Worm (Caenorhabditis elegans) whole organism, late embryonic: ENCODE results near the gene K09E9.1.

ENCODE experiments used
- F13H6.1 ChIP-seq: sonication (generic microtip); optimal IDR thresholded peaks from 2 replicates; lab custom pipeline; 2016; ENCODE audit warnings: missing genetic modification characterization, missing compliant biosample characterization
- K09A11.1 ChIP-seq: sonication (generic microtip); optimal IDR thresholded peaks from 2 replicates; lab custom pipeline; 2017; ENCODE audit warnings: antibody characterized with exemption, mild to moderate bottlenecking, missing genetic modification characterization, missing compliant biosample characterization; ENCODE audit not compliant: insufficient read depth
- T23F11.4 ChIP-seq: fragments of 200-800 bp; sonication (Bioruptor generic); optimal IDR thresholded peaks from 2 replicates; lab custom pipeline; 2018; ENCODE audit warnings: mild to moderate bottlenecking, missing genetic modification characterization, missing compliant biosample characterization
- ahr-1 ChIP-seq: sonication (generic microtip); optimal IDR thresholded peaks from 2 replicates; lab custom pipeline; 2016; ENCODE audit warnings: missing genetic modification characterization, missing compliant biosample characterization
- ama-1 ChIP-seq: fragments of 150-350 bp; optimal IDR thresholded peaks from 2 replicates; lab custom pipeline; 2014
- ceh-14 ChIP-seq: sonication (generic microtip); optimal IDR thresholded peaks from 2 replicates; lab custom pipeline; 2016; ENCODE audit warnings: missing genotype, missing genetic modification characterization, missing compliant biosample characterization
- ceh-18 ChIP-seq: sonication (generic microtip); optimal IDR thresholded peaks from 2 replicates; lab custom pipeline; 2016; ENCODE audit warnings: missing genetic modification characterization, missing compliant biosample characterization
- ceh-2 ChIP-seq: sonication (generic microtip); optimal IDR thresholded peaks from 2 replicates; lab custom pipeline; 2016; ENCODE audit warnings: missing genotype, missing genetic modification characterization, missing compliant biosample characterization
- ceh-22 ChIP-seq: sonication (generic microtip); optimal IDR thresholded peaks from 2 replicates; lab custom pipeline; 2017; ENCODE audit warnings: missing biosample characterization, missing genetic modification characterization
- ceh-31 ChIP-seq: sonication (generic microtip); optimal IDR thresholded peaks from 2 replicates; lab custom pipeline; 2016; ENCODE audit warnings: missing genetic modification characterization, missing compliant biosample characterization
- ceh-45 ChIP-seq: fragments of 200-800 bp; sonication (Bioruptor generic); IDR thresholded peaks from 2 replicates; pipeline ENCODE4 v1.3.6; 2022; ENCODE audit warnings: missing genetic modification reagents, missing genetic modification characterization, missing compliant biosample characterization
- ceh-48 ChIP-seq: sonication (generic microtip); optimal IDR thresholded peaks from 2 replicates; lab custom pipeline; 2016; ENCODE audit warnings: missing genetic modification characterization, inconsistent platforms, missing compliant biosample characterization
- ceh-6 ChIP-seq: fragments of 200-800 bp; sonication (Bioruptor generic); optimal IDR thresholded peaks from 2 replicates; lab custom pipeline; 2018; ENCODE audit warnings: mild to moderate bottlenecking, missing genetic modification characterization, missing compliant biosample characterization
- ceh-9 ChIP-seq: sonication (generic microtip); optimal IDR thresholded peaks from 2 replicates; lab custom pipeline; 2016; ENCODE audit warnings: mild to moderate bottlenecking, missing genetic modification characterization, inconsistent platforms, missing compliant biosample characterization
- che-1 ChIP-seq: sonication (generic microtip); optimal IDR thresholded peaks from 2 replicates; lab custom pipeline; 2016; ENCODE audit warnings: mild to moderate bottlenecking, missing genetic modification characterization, missing compliant biosample characterization
- dmd-4 ChIP-seq: sonication (generic microtip); optimal IDR thresholded peaks from 2 replicates; lab custom pipeline; 2016; ENCODE audit warnings: borderline replicate concordance, missing genetic modification characterization, missing compliant biosample characterization
- dve-1 ChIP-seq: sonication (generic microtip); optimal IDR thresholded peaks from 2 replicates; lab custom pipeline; 2017; ENCODE audit warnings: antibody characterized with exemption, mild to moderate bottlenecking, missing genetic modification characterization, missing compliant biosample characterization
- ets-4 ChIP-seq: sonication (generic microtip); optimal IDR thresholded peaks from 2 replicates; lab custom pipeline; 2016; ENCODE audit warnings: missing genetic modification characterization, missing compliant biosample characterization
- fax-1 ChIP-seq: sonication (generic microtip); optimal IDR thresholded peaks from 2 replicates; lab custom pipeline; 2016; ENCODE audit warnings: missing genotype, missing genetic modification characterization, missing compliant biosample characterization
- fkh-10 ChIP-seq: fragments of 150-350 bp; optimal IDR thresholded peaks from 2 replicates; lab custom pipeline; 2014; ENCODE audit warnings: missing biosample characterization, missing genetic modification reagents, missing genetic modification characterization
- gmeb-2 ChIP-seq: sonication (generic microtip); optimal IDR thresholded peaks from 2 replicates; lab custom pipeline; 2016; ENCODE audit warnings: missing genetic modification characterization, inconsistent platforms, missing compliant biosample characterization
- hlh-13 ChIP-seq: fragments of 200-800 bp; sonication (Bioruptor generic); optimal IDR thresholded peaks from 2 replicates; lab custom pipeline; 2018; ENCODE audit warnings: mild to moderate bottlenecking, missing genetic modification characterization, missing compliant biosample characterization
- hlh-15 ChIP-seq: sonication (generic microtip); optimal IDR thresholded peaks from 2 replicates; lab custom pipeline; 2016; ENCODE audit warnings: missing genetic modification characterization, missing compliant biosample characterization
- hlh-8 ChIP-seq: sonication (generic microtip); optimal IDR thresholded peaks from 2 replicates; lab custom pipeline; 2016; ENCODE audit warnings: missing genotype, missing genetic modification characterization, missing compliant biosample characterization
- lin-11 ChIP-seq: fragments of 200-800 bp; sonication (Bioruptor generic); optimal IDR thresholded peaks from 2 replicates; lab custom pipeline; 2018; ENCODE audit warnings: mild to moderate bottlenecking, missing genetic modification characterization, missing compliant biosample characterization
- nfya-1 ChIP-seq: sonication (generic microtip); optimal IDR thresholded peaks from 2 replicates; lab custom pipeline; 2017; ENCODE audit warnings: missing genetic modification characterization, mild to moderate bottlenecking, missing compliant biosample characterization, antibody characterized with exemption, moderate library complexity
- npax-4 ChIP-seq: sonication (generic microtip); optimal IDR thresholded peaks from 2 replicates; lab custom pipeline; 2016; ENCODE audit warnings: missing genetic modification characterization, missing compliant biosample characterization
- odd-2 ChIP-seq: sonication (generic microtip); optimal IDR thresholded peaks from 2 replicates; lab custom pipeline; 2017; ENCODE audit warnings: antibody characterized with exemption, mild to moderate bottlenecking, missing genetic modification characterization, missing compliant biosample characterization
- pat-9 ChIP-seq: fragments of 200-800 bp; sonication (Bioruptor generic); optimal IDR thresholded peaks from 2 replicates; lab custom pipeline; 2018; ENCODE audit warnings: mild to moderate bottlenecking, missing genetic modification characterization, moderate library complexity, missing compliant biosample characterization
- pax-1 ChIP-seq: fragments of 150-350 bp; optimal IDR thresholded peaks from 2 replicates; lab custom pipeline; 2014; ENCODE audit warnings: missing biosample characterization, missing genetic modification characterization
- pha-2 ChIP-seq: sonication (generic microtip); optimal IDR thresholded peaks from 2 replicates; lab custom pipeline; 2017; ENCODE audit warnings: mild to moderate bottlenecking, missing genetic modification characterization, missing compliant biosample characterization
- sdc-2 ChIP-seq: sonication (generic microtip); optimal IDR thresholded peaks from 2 replicates; lab custom pipeline; 2016; ENCODE audit warnings: missing genotype, missing genetic modification characterization, missing compliant biosample characterization
- sox-4 ChIP-seq: sonication (generic microtip); optimal IDR thresholded peaks from 2 replicates; lab custom pipeline; 2017; ENCODE audit warnings: mild to moderate bottlenecking, missing genetic modification characterization, inconsistent platforms, missing compliant biosample characterization
- syd-9 ChIP-seq: sonication (generic microtip); optimal IDR thresholded peaks from 2 replicates; lab custom pipeline; 2016; ENCODE audit warnings: mild to moderate bottlenecking, missing genetic modification characterization, moderate library complexity, missing compliant biosample characterization
- tbx-2 ChIP-seq: sonication (generic microtip); optimal IDR thresholded peaks from 2 replicates; lab custom pipeline; 2016; ENCODE audit warnings: missing genetic modification characterization, missing compliant biosample characterization
- tbx-7 ChIP-seq: sonication (generic microtip); optimal IDR thresholded peaks from 2 replicates; lab custom pipeline; 2016; ENCODE audit warnings: missing genotype, missing genetic modification characterization, missing compliant biosample characterization
- ttx-3 ChIP-seq: sonication (generic microtip); optimal IDR thresholded peaks from 2 replicates; lab custom pipeline; 2016; ENCODE audit warnings: missing genetic modification reagents, missing genetic modification characterization, missing compliant biosample characterization
- unc-42 ChIP-seq: sonication (generic microtip); optimal IDR thresholded peaks from 2 replicates; lab custom pipeline; 2016; ENCODE audit warnings: missing genotype, missing genetic modification characterization, missing compliant biosample characterization
- ztf-16 ChIP-seq: sonication (generic microtip); optimal IDR thresholded peaks from 2 replicates; lab custom pipeline; 2017; ENCODE audit warnings: missing genetic modification characterization, missing compliant biosample characterization

The K09E9.1 gene

DNA sequence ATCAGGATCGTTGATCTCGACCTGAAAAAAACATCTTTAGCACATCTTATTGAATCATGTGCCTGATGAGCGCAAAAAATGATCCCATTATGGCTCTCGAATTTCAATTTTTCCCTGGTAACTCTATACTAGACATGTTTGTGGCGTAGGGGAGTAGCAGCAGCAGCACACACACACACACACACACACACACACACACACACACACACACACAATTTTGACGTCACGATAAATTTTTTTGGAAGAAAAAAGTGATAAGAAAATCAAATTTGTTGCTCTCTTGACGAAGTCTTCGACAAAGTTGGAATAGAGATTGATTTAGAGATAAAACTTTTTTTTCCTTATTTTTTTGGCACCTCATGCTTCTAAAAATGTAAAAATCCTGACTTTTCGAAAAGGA lies 9.3 kb downstream of the K09E9.1 start:
- TF ChIP-seq dmd-4 (tag; lab: Kevin White, UChicago) (no peak), ceh-2 (tag; lab: Kevin White, UChicago) (no peak), npax-4 (tag; lab: Kevin White, UChicago) (no peak), ztf-16 (tag; lab: Kevin White, UChicago) (no peak), ceh-6 (no peak), gmeb-2 (tag; lab: Kevin White, UChicago) (no peak), ceh-18 (no peak), hlh-15 (tag; lab: Kevin White, UChicago) (no peak), K09A11.1 (tag; lab: Kevin White, UChicago) (no peak), che-1 (tag; lab: Kevin White, UChicago) (no peak), pax-1 (tag; lab: Kevin White, UChicago) (no peak), tbx-2 (tag; lab: Kevin White, UChicago) (no peak), ceh-22 (tag; lab: Kevin White, UChicago) (no peak), ceh-48 (tag; lab: Kevin White, UChicago) (no peak)

ce11 chrX:15630340-15630739 lies 10.0 kb downstream of the K09E9.1 start, which contains the start of gene K09E9.4:
TSS of gene K09E9.4 (minus strand) at chrX:15630440.
- no peak for TF ChIP-seq hlh-13 (GFP tag; lab: Kevin White, UChicago)
- TF ChIP-seq tbx-2 (tag; lab: Kevin White, UChicago) = no peak
- no peak for TF ChIP-seq pax-1 (tag; lab: Kevin White, UChicago)
- TF ChIP-seq ets-4 (tag; lab: Kevin White, UChicago) = no peak
- no peak for TF ChIP-seq hlh-8 (tag; lab: Kevin White, UChicago)
- TF ChIP-seq ztf-16 (tag; lab: Kevin White, UChicago) = no peak
- no peak for TF ChIP-seq ceh-2 (tag; lab: Kevin White, UChicago)
- TF ChIP-seq dve-1 (tag; lab: Kevin White, UChicago) = no peak
- no peak for TF ChIP-seq fax-1
- TF ChIP-seq ttx-3 (tag; lab: Kevin White, UChicago) = no peak
- no peak for TF ChIP-seq T23F11.4 (GFP tag; lab: Kevin White, UChicago)
- no peak for TF ChIP-seq lin-11 (tag; lab: Kevin White, UChicago)
- TF ChIP-seq ceh-18 = no peak
- no peak for TF ChIP-seq pat-9 (tag; lab: Kevin White, UChicago)
- no peak for TF ChIP-seq ama-1 (lab: Kevin White, UChicago)
- no peak for TF ChIP-seq gmeb-2 (tag; lab: Kevin White, UChicago)
- TF ChIP-seq odd-2 = no peak

- TF ChIP-seq hlh-15 (tag; lab: Kevin White, UChicago) (no peak), ceh-45 (0 out of 2 replicates have a peak, but pooled peaks have one; percentile 18), sdc-2 (tag; lab: Kevin White, UChicago) (no peak), unc-42 (tag; lab: Kevin White, UChicago) (peak; percentile 77), dve-1 (tag; lab: Kevin White, UChicago) (no peak), syd-9 (tag; lab: Kevin White, UChicago) (peak; percentile 2), tbx-7 (no peak), tbx-2 (tag; lab: Kevin White, UChicago) (peak; percentile 44), F13H6.1 (tag; lab: Kevin White, UChicago) (peak; percentile 4), fkh-10 (GFP tag; lab: Kevin White, UChicago) (peak; percentile 7), fax-1 (no peak), sox-4 (tag; lab: Kevin White, UChicago) (peak; percentile 28), ceh-31 (peak; percentile 63), ceh-9 (tag; lab: Kevin White, UChicago) (no peak), pha-2 (no peak), ceh-14 (tag; lab: Kevin White, UChicago) (peak; percentile 39), ceh-18 (peak; percentile 25), T23F11.4 (GFP tag; lab: Kevin White, UChicago) (no peak), ahr-1 (tag; lab: Kevin White, UChicago) (no peak), nfya-1 (peak; percentile 38)
Observed at ce11 chrX:15630790-15631204, 10.5 kb downstream of the K09E9.1 start.
